Worm (Caenorhabditis elegans): ENCODE results near the gene cyc-2.2.

DNA sequence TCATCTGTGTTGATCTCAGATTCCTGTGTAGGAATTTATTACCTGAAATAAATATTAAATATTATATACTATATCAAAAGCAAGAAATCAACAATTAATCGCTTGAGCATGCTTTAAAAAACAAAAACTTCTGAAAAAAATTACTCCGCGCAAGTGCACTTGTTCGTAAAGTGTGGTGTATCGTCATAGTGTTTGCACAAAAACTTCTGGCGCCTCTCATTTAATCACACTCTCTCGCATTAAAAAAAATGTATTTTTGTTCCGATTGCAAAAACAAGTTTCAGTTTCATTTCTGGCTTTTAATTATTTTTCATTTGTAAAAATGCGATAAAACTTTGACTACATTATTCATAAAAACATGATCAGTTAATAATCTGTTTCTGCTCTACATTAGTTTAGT is 12.9 kb downstream of the cyc-2.2 start, which contains the start of the genes C14C10.10 and ril-2:
- TF ChIP-seq snpc-4 (tag; optimal IDR thresholded peaks at IDR 0.05): no peak
- no peak for TF ChIP-seq egl-27 (tag; optimal IDR thresholded peaks at IDR 0.05)

Data from whole organism, L2 larva.